Fruit fly (Drosophila melanogaster) whole organism, embryonic: ENCODE measurements around the gene papi.

ENCODE experiments used
- Aef1 ChIP-seq: fragments of 200-800 bp; sonication (Bioruptor generic); IDR thresholded peaks from 3 replicates; pipeline ENCODE4 v1.3.6; 2022; ENCODE audit warnings: missing biosample characterization, missing genetic modification characterization
- BEAF-32 ChIP-seq: fragments of 200-800 bp; sonication (Bioruptor generic); optimal IDR thresholded peaks from 3 replicates; lab custom pipeline; 2017; ENCODE audit warnings: missing biosample characterization, missing genetic modification characterization, mild to moderate bottlenecking, moderate library complexity, missing genetic modification reagents
- CG10321 ChIP-seq: fragments of 200-800 bp; sonication (Bioruptor generic); IDR thresholded peaks from 2 replicates; pipeline ENCODE4 v1.3.6; 2022; ENCODE audit warnings: missing biosample characterization, missing genetic modification characterization
- CG10654 ChIP-seq: fragments of 200-800 bp; sonication (Bioruptor generic); optimal IDR thresholded peaks from 2 replicates; lab custom pipeline; 2016; ENCODE audit warnings: missing biosample characterization, missing genetic modification characterization
- CG11504 ChIP-seq: fragments of 200-800 bp; sonication (Bioruptor generic); optimal IDR thresholded peaks from 3 replicates; lab custom pipeline; 2019; ENCODE audit warnings: missing biosample characterization, mild to moderate bottlenecking, missing genetic modification characterization, moderate library complexity
- CG14441 ChIP-seq: fragments of 200-800 bp; sonication (Bioruptor generic); IDR thresholded peaks from 2 replicates; pipeline ENCODE4 v1.3.6; 2022; ENCODE audit warnings: missing biosample characterization, missing genetic modification characterization
- CG15514 ChIP-seq: fragments of 200-800 bp; sonication (Bioruptor generic); optimal IDR thresholded peaks from 3 replicates; lab custom pipeline; 2017; ENCODE audit warnings: missing biosample characterization, missing genetic modification characterization, mild to moderate bottlenecking, moderate library complexity, missing genetic modification reagents
- CG3407 ChIP-seq: fragments of 200-800 bp; sonication (Bioruptor generic); optimal IDR thresholded peaks from 2 replicates; lab custom pipeline; 2018; ENCODE audit warnings: missing biosample characterization, mild to moderate bottlenecking, missing genetic modification characterization
- CG34376 ChIP-seq: fragments of 200-800 bp; sonication (Bioruptor generic); optimal IDR thresholded peaks from 2 replicates; lab custom pipeline; 2018; ENCODE audit warnings: missing biosample characterization, mild to moderate bottlenecking, missing genetic modification characterization
- CG3847 ChIP-seq: fragments of 200-800 bp; sonication (Bioruptor generic); IDR thresholded peaks from 2 replicates; pipeline ENCODE4 v1.3.6; 2022; ENCODE audit warnings: missing biosample characterization, missing genetic modification characterization
- CG4820 ChIP-seq: fragments of 200-800 bp; sonication (Bioruptor generic); optimal IDR thresholded peaks from 3 replicates; lab custom pipeline; 2016; ENCODE audit warnings: missing biosample characterization, missing genetic modification characterization
- CG6254 ChIP-seq: fragments of 200-800 bp; sonication (Bioruptor generic); optimal IDR thresholded peaks from 3 replicates; lab custom pipeline; 2017; ENCODE audit warnings: mild to moderate bottlenecking, missing biosample characterization, missing genetic modification reagents, missing genetic modification characterization
- CG7786 ChIP-seq: fragments of 200-800 bp; sonication (Bioruptor generic); optimal IDR thresholded peaks from 2 replicates; lab custom pipeline; 2016; ENCODE audit warnings: missing biosample characterization, missing genetic modification characterization
- CG7987 ChIP-seq: fragments of 200-800 bp; sonication (Bioruptor generic); optimal IDR thresholded peaks from 2 replicates; lab custom pipeline; 2018; ENCODE audit warnings: missing biosample characterization, mild to moderate bottlenecking, missing genetic modification characterization, moderate library complexity
- CG8388 ChIP-seq: fragments of 200-800 bp; sonication (Bioruptor generic); optimal IDR thresholded peaks from 2 replicates; lab custom pipeline; 2019; ENCODE audit warnings: missing biosample characterization, mild to moderate bottlenecking, missing genetic modification characterization, moderate library complexity
- CG8765 ChIP-seq: fragments of 200-800 bp; sonication (Bioruptor generic); IDR thresholded peaks from 2 replicates; pipeline ENCODE4 v1.3.6; 2022; ENCODE audit warnings: missing biosample characterization, missing genetic modification characterization
- Camta ChIP-seq: fragments of 200-800 bp; sonication (Bioruptor generic); optimal IDR thresholded peaks from 2 replicates; lab custom pipeline; 2016; ENCODE audit warnings: missing biosample characterization, missing genetic modification characterization
- CrebB ChIP-seq: fragments of 200-800 bp; sonication (Bioruptor generic); optimal IDR thresholded peaks from 3 replicates; lab custom pipeline; 2018; ENCODE audit warnings: missing biosample characterization, mild to moderate bottlenecking, missing genetic modification characterization
- Dek ChIP-seq: fragments of 200-800 bp; sonication (Bioruptor generic); optimal IDR thresholded peaks from 3 replicates; lab custom pipeline; 2019; ENCODE audit warnings: missing biosample characterization, mild to moderate bottlenecking, missing genetic modification characterization, moderate library complexity
- Dip2 ChIP-seq: fragments of 200-800 bp; sonication (Bioruptor generic); IDR thresholded peaks from 2 replicates; pipeline ENCODE4 v1.3.6; 2022; ENCODE audit warnings: missing biosample characterization, missing genetic modification characterization
- E2f2 ChIP-seq: fragments of 200-800 bp; sonication (Bioruptor generic); IDR thresholded peaks from 2 replicates; pipeline ENCODE4 v1.3.6; 2022; ENCODE audit warnings: missing biosample characterization, missing genetic modification characterization
- Ets65A ChIP-seq: fragments of 200-800 bp; sonication (Bioruptor generic); peaks from one replicate; lab custom pipeline; 2016; ENCODE audit warnings: missing biosample characterization, missing genetic modification characterization
- HLH3B ChIP-seq: fragments of 200-800 bp; sonication (Bioruptor generic); IDR thresholded peaks from 2 replicates; pipeline ENCODE4 v1.3.6; 2022; ENCODE audit warnings: missing biosample characterization, missing genetic modification characterization
- MBD-R2 ChIP-seq: fragments of 200-800 bp; sonication (Bioruptor generic); IDR thresholded peaks from 2 replicates; pipeline ENCODE4 v1.3.6; 2022; ENCODE audit warnings: missing biosample characterization, missing genetic modification characterization
- MTF-1 ChIP-seq: fragments of 200-800 bp; sonication (Bioruptor generic); optimal IDR thresholded peaks from 2 replicates; lab custom pipeline; 2018; ENCODE audit warnings: missing biosample characterization, mild to moderate bottlenecking, missing genetic modification characterization, borderline replicate concordance
- Pdp1 ChIP-seq, 2 experiments: fragments of 200-800 bp; sonication (Bioruptor generic); optimal IDR thresholded peaks; 3 replicates each; lab custom pipeline; 2016; ENCODE audit warnings: missing biosample characterization in 2 of 2, missing genetic modification characterization in 2 of 2, mild to moderate bottlenecking in 1 of 2, moderate library complexity in 1 of 2
- Scr ChIP-seq: fragments of 200-800 bp; sonication (Bioruptor generic); IDR thresholded peaks from 2 replicates; pipeline ENCODE4 v1.3.6; 2022; ENCODE audit warnings: missing biosample characterization, missing genetic modification characterization; ENCODE audit not compliant: partially characterized antibody
- TFAM ChIP-seq: fragments of 200-800 bp; sonication (Bioruptor generic); optimal IDR thresholded peaks from 2 replicates; lab custom pipeline; 2017; ENCODE audit warnings: missing biosample characterization, missing genetic modification characterization, inconsistent platforms
- abd-A ChIP-seq: fragments of 200-800 bp; sonication (Bioruptor generic); optimal IDR thresholded peaks from 3 replicates; lab custom pipeline; 2019; ENCODE audit warnings: missing biosample characterization, mild to moderate bottlenecking, missing genetic modification characterization, moderate library complexity
- ap ChIP-seq: fragments of 200-800 bp; sonication (Bioruptor generic); IDR thresholded peaks from 2 replicates; pipeline ENCODE4 v1.3.6; 2022; ENCODE audit warnings: missing biosample characterization, missing genetic modification characterization
- cato ChIP-seq: fragments of 200-800 bp; sonication (Bioruptor generic); optimal IDR thresholded peaks from 2 replicates; lab custom pipeline; 2016; ENCODE audit warnings: missing biosample characterization, missing genetic modification characterization, borderline replicate concordance
- corto ChIP-seq: fragments of 200-800 bp; sonication (Bioruptor generic); optimal IDR thresholded peaks from 2 replicates; lab custom pipeline; 2016; ENCODE audit warnings: missing biosample characterization, mild to moderate bottlenecking, missing genetic modification characterization, moderate library complexity
- crp ChIP-seq, 2 experiments: fragments of 200-800 bp; sonication (Bioruptor generic); optimal IDR thresholded peaks; 2 replicates in 1 of 2; 3 replicates in 1 of 2; lab custom pipeline; 2017; ENCODE audit warnings: missing biosample characterization in 2 of 2, missing genetic modification characterization in 2 of 2, mild to moderate bottlenecking in 1 of 2, moderate library complexity in 1 of 2
- cwo ChIP-seq: fragments of 200-800 bp; sonication (Bioruptor generic); optimal IDR thresholded peaks from 3 replicates; lab custom pipeline; 2017; ENCODE audit warnings: missing biosample characterization, missing genetic modification characterization, mild to moderate bottlenecking, moderate library complexity, missing genetic modification reagents
- ewg ChIP-seq: fragments of 200-800 bp; sonication (Bioruptor generic); optimal IDR thresholded peaks from 3 replicates; lab custom pipeline; 2017; ENCODE audit warnings: mild to moderate bottlenecking, missing biosample characterization, missing genetic modification reagents, missing genetic modification characterization
- gce ChIP-seq: fragments of 200-800 bp; sonication (Bioruptor generic); IDR thresholded peaks from 3 replicates; pipeline ENCODE4 v1.3.6; 2022; ENCODE audit warnings: missing biosample characterization, missing genetic modification characterization
- gcm ChIP-seq: fragments of 200-800 bp; sonication (Bioruptor generic); optimal IDR thresholded peaks from 2 replicates; lab custom pipeline; 2019; ENCODE audit warnings: missing biosample characterization, mild to moderate bottlenecking, missing genetic modification characterization, moderate library complexity
- gem ChIP-seq: fragments of 200-800 bp; sonication (Bioruptor generic); optimal IDR thresholded peaks from 2 replicates; lab custom pipeline; 2019; ENCODE audit warnings: missing biosample characterization, mild to moderate bottlenecking, missing genetic modification characterization, moderate library complexity
- grn ChIP-seq: fragments of 200-800 bp; sonication (Bioruptor generic); optimal IDR thresholded peaks from 3 replicates; lab custom pipeline; 2017; ENCODE audit warnings: missing biosample characterization, missing genetic modification characterization
- inv ChIP-seq: fragments of 200-800 bp; sonication (Bioruptor generic); IDR thresholded peaks from 2 replicates; pipeline ENCODE4 v1.3.6; 2022; ENCODE audit warnings: missing biosample characterization, missing genetic modification characterization; ENCODE audit not compliant: partially characterized antibody
- jigr1 ChIP-seq: fragments of 200-800 bp; sonication (Bioruptor generic); IDR thresholded peaks from 3 replicates; pipeline ENCODE4 v1.3.6; 2022; ENCODE audit warnings: missing biosample characterization, missing genetic modification characterization
- klu ChIP-seq: fragments of 200-800 bp; sonication (Bioruptor generic); IDR thresholded peaks from 2 replicates; pipeline ENCODE4 v1.3.6; 2022; ENCODE audit warnings: missing biosample characterization, missing genetic modification characterization
- maf-S ChIP-seq: fragments of 200-800 bp; sonication (Bioruptor generic); optimal IDR thresholded peaks from 2 replicates; lab custom pipeline; 2016; ENCODE audit warnings: missing biosample characterization, missing genetic modification characterization
- pum ChIP-seq: fragments of 200-800 bp; sonication (Bioruptor generic); optimal IDR thresholded peaks from 2 replicates; lab custom pipeline; 2016; ENCODE audit warnings: missing biosample characterization, missing genetic modification characterization
- sc ChIP-seq, 3 experiments: fragments of >200 bp in 2 of 3; fragments of 200-800 bp in 1 of 3; sonication (Bioruptor generic) in 1 of 3; optimal IDR thresholded peaks; 2 replicates in 2 of 3; 3 replicates in 1 of 3; lab custom pipeline; 2017; ENCODE audit warnings: mild to moderate bottlenecking in 1 of 3, missing biosample characterization in 1 of 3, missing genetic modification characterization in 1 of 3, missing genetic modification reagents in 1 of 3
- stc ChIP-seq: fragments of 200-800 bp; sonication (Bioruptor generic); IDR thresholded peaks from 2 replicates; pipeline ENCODE4 v1.3.6; 2022; ENCODE audit warnings: missing biosample characterization, missing genetic modification characterization
- ttk ChIP-seq: fragments of 200-800 bp; sonication (Bioruptor generic); IDR thresholded peaks from 2 replicates; pipeline ENCODE4 v2.1.2; 2022; ENCODE audit warnings: missing biosample characterization, missing genetic modification characterization
- tx ChIP-seq: fragments of 200-800 bp; sonication (Bioruptor generic); optimal IDR thresholded peaks from 2 replicates; lab custom pipeline; 2016; ENCODE audit warnings: missing biosample characterization, missing genetic modification characterization
- unc-4 ChIP-seq: fragments of 200-800 bp; sonication (Bioruptor generic); IDR thresholded peaks from 2 replicates; pipeline ENCODE4 v1.3.6; 2022; ENCODE audit warnings: missing biosample characterization, missing genetic modification characterization; ENCODE audit not compliant: partially characterized antibody
- zfh1 ChIP-seq: fragments of 200-800 bp; sonication (Bioruptor generic); IDR thresholded peaks from 3 replicates; pipeline ENCODE4 v1.3.6; 2022; ENCODE audit warnings: missing biosample characterization, missing genetic modification characterization

The papi gene

DNA sequence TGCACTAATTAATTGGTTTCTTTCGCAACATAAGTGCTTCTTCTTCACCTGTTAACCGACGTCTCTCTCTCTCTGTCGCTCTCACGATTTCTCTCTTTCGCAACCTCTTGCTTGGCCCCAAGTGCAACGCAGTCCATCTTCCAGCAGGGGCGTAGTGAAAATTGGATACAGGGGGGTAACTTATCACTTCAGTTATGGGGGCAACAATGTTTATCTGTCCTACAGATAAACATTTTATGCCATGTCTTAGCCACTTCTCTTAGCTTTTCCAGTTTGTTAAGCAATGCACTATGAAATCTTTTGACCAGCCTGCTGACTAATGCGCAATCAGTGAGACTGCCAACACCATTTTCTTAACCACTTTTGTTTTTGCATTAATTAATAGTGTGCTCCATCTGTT, 6.8 kb downstream of the papi start (continued):
- TF ChIP-seq CG3407 (GFP tag; lab: Kevin White, UChicago) (peak; percentile 38), E2f2 (GFP tag; lab: Robert Waterston, UW) (no peak), maf-S (GFP tag; lab: Kevin White, UChicago) (no peak), TFAM (GFP tag; lab: Kevin White, UChicago) (no peak), unc-4 (GFP tag; lab: Robert Waterston, UW) (no peak), grn (GFP tag; lab: Kevin White, UChicago) (no peak), Dek (tag; lab: Kevin White, UChicago) (no peak), BEAF-32 (GFP tag; lab: Kevin White, UChicago) (no peak), CG7786 (peak; percentile 22), ttk (GFP tag; lab: Robert Waterston, UW) (peak; percentile 31; the same call in 1 of the 2 replicates), ewg (GFP tag; lab: Kevin White, UChicago) (no peak), CG6254 (no peak), MTF-1 (GFP tag; lab: Kevin White, UChicago) (no peak), klu (no peak), CG3847 (GFP tag; lab: Robert Waterston, UW) (no peak), Dip2 (GFP tag; lab: Robert Waterston, UW) (no peak), stc (GFP tag; lab: Robert Waterston, UW) (peak; percentile 72; the same call in 1 of the 2 replicates), jigr1 (GFP tag; lab: Robert Waterston, UW) (no peak), CG10654 (peak; percentile 14), MBD-R2 (GFP tag; lab: Robert Waterston, UW) (no peak), CG14441 (GFP tag; lab: Robert Waterston, UW) (peak; percentile 65), ap (peak; percentile 54), CG8388 (GFP tag; lab: Kevin White, UChicago) (peak; percentile 35), zfh1 (GFP tag; lab: Robert Waterston, UW) (peak; percentile 61; the same call in 1 of the 3 replicates), inv (GFP tag; lab: Robert Waterston, UW) (no peak), gcm (GFP tag; lab: Kevin White, UChicago) (peak; percentile 46), pum (GFP tag; lab: Kevin White, UChicago) (no peak), CG34376 (GFP tag; lab: Kevin White, UChicago) (no peak), CG11504 (no peak), gce (peak; percentile 34; the same call in 1 of the 3 replicates), CG4820 (GFP tag; lab: Kevin White, UChicago) (no peak), abd-A (tag; lab: Kevin White, UChicago) (no peak), cato (GFP tag; lab: Kevin White, UChicago) (no peak), crp (GFP tag; optimal IDR thresholded peaks at IDR 0.05; lab: Kevin White, UChicago) (no peak), HLH3B (GFP tag; lab: Robert Waterston, UW) (peak; percentile 64), Aef1 (GFP tag; lab: Robert Waterston, UW) (peak; percentile 36; the same call in 2 of the 3 replicates), corto (GFP tag; lab: Kevin White, UChicago) (no peak), CG15514 (GFP tag; lab: Kevin White, UChicago) (no peak), Pdp1 (GFP tag; optimal IDR thresholded peaks at IDR 0.05; lab: Kevin White, UChicago) (peak; percentile 17 to 24), CG10321 (GFP tag; lab: Robert Waterston, UW) (no peak), tx (GFP tag; lab: Kevin White, UChicago) (no peak), Ets65A (peak; percentile 87), sc (optimal IDR thresholded peaks at IDR 0.05; lab: Kevin White, UChicago) (no peak), sc (GFP tag; optimal IDR thresholded peaks at IDR 0.05; lab: Kevin White, UChicago) (no peak), gem (tag; lab: Kevin White, UChicago) (peak; percentile 69), CrebB (tag; lab: Kevin White, UChicago) (no peak), CG8765 (GFP tag; lab: Robert Waterston, UW) (no peak), CG7987 (GFP tag; lab: Kevin White, UChicago) (no peak), Scr (GFP tag; lab: Robert Waterston, UW) (no peak), Camta (GFP tag; lab: Kevin White, UChicago) (no peak), cwo (GFP tag; lab: Kevin White, UChicago) (peak; percentile 11)
